Worm (Caenorhabditis elegans) whole organism, L4 larva: ENCODE measurements around the gene gadr-2.

Experiments used
- F26F4.8 ChIP-seq: fragments of 200-800 bp; sonication (Bioruptor generic); conservative IDR thresholded peaks from 2 replicates; pipeline ENCODE4 v1.3.6; 2022; ENCODE audit warnings: missing genetic modification characterization, missing compliant biosample characterization
- F37D6.2 ChIP-seq: sonication (generic microtip); optimal IDR thresholded peaks from 2 replicates; lab custom pipeline; 2016; ENCODE audit warnings: mild to moderate bottlenecking, missing genetic modification characterization, missing compliant biosample characterization
- F44E2.7 ChIP-seq: fragments of 200-800 bp; sonication (Bioruptor generic); IDR thresholded peaks from 2 replicates; pipeline ENCODE4 v2.1.2; 2022; ENCODE audit warnings: missing genetic modification characterization, missing compliant biosample characterization
- F49E8.2 ChIP-seq: sonication (generic microtip); optimal IDR thresholded peaks from 2 replicates; lab custom pipeline; 2016; ENCODE audit warnings: missing compliant biosample characterization, mild to moderate bottlenecking, missing genetic modification characterization, borderline replicate concordance
- T20F7.1 ChIP-seq: fragments of 200-800 bp; sonication (Bioruptor generic); optimal IDR thresholded peaks from 2 replicates; lab custom pipeline; 2018; ENCODE audit warnings: mild to moderate bottlenecking, missing genetic modification characterization, missing compliant biosample characterization
- T26A8.4 ChIP-seq: fragments of 200-800 bp; sonication (Bioruptor generic); IDR thresholded peaks from 2 replicates; pipeline ENCODE4 v1.3.6; 2022; ENCODE audit warnings: missing genetic modification characterization, missing compliant biosample characterization
- ZK337.2 ChIP-seq: fragments of 200-800 bp; sonication (Bioruptor generic); IDR thresholded peaks from 2 replicates; pipeline ENCODE4 v1.3.6; 2022; ENCODE audit warnings: missing genetic modification reagents, missing genetic modification characterization, missing compliant biosample characterization
- ama-1 ChIP-seq: fragments of 150-350 bp; optimal IDR thresholded peaks from 2 replicates; lab custom pipeline; 2014; ENCODE audit warnings: inconsistent platforms, mixed read lengths
- arid-1 ChIP-seq: fragments of 200-800 bp; sonication (Bioruptor generic); conservative IDR thresholded peaks from 2 replicates; pipeline ENCODE4 v1.3.6; 2022; ENCODE audit warnings: missing genetic modification reagents, missing genetic modification characterization, missing compliant biosample characterization
- attf-4 ChIP-seq: sonication (generic microtip); optimal IDR thresholded peaks from 3 replicates; lab custom pipeline; 2017; ENCODE audit warnings: missing biosample characterization, missing genetic modification characterization
- ceh-44 ChIP-seq: fragments of 200-800 bp; sonication (Bioruptor generic); IDR thresholded peaks from 2 replicates; pipeline ENCODE4 v1.3.6; 2022; ENCODE audit warnings: missing genetic modification reagents, missing genetic modification characterization, missing compliant biosample characterization
- ceh-62 ChIP-seq: sonication (generic microtip); optimal IDR thresholded peaks from 2 replicates; lab custom pipeline; 2017; ENCODE audit warnings: missing biosample characterization, missing genetic modification characterization
- ces-1 ChIP-seq: fragments of 150-350 bp; sonication (generic microtip); optimal IDR thresholded peaks from 4 replicates; lab custom pipeline; 2014; ENCODE audit warnings: missing biosample characterization, missing genetic modification reagents, missing genetic modification characterization
- daf-16 ChIP-seq, 3 experiments: sonication (generic microtip); optimal IDR thresholded peaks; 2 replicates each; lab custom pipeline; 2016 to 2017; ENCODE audit warnings: missing genetic modification characterization in 3 of 3, missing genetic modification reagents in 3 of 3, mild to moderate bottlenecking in 2 of 3, missing compliant biosample characterization in 2 of 3, missing biosample characterization in 1 of 3, moderate library complexity in 1 of 3
- daf-19 ChIP-seq: fragments of 200-800 bp; sonication (Bioruptor generic); conservative IDR thresholded peaks from 2 replicates; pipeline ENCODE4 v1.3.6; 2022; ENCODE audit warnings: missing genetic modification characterization, missing compliant biosample characterization
- daf-8 ChIP-seq: fragments of 200-800 bp; sonication (Bioruptor generic); IDR thresholded peaks from 2 replicates; pipeline ENCODE4 v1.3.6; 2022; ENCODE audit warnings: missing genetic modification characterization, missing compliant biosample characterization
- dmd-8 ChIP-seq: fragments of 200-800 bp; sonication (Bioruptor generic); IDR thresholded peaks from 2 replicates; pipeline ENCODE4 v1.3.6; 2022; ENCODE audit warnings: missing genetic modification characterization, missing compliant biosample characterization
- dmd-9 ChIP-seq: fragments of 200-800 bp; sonication (Bioruptor generic); IDR thresholded peaks from 2 replicates; pipeline ENCODE4 v1.3.6; 2022; ENCODE audit warnings: missing genetic modification reagents, missing genetic modification characterization, missing compliant biosample characterization
- dve-1 ChIP-seq: sonication (generic microtip); optimal IDR thresholded peaks from 2 replicates; lab custom pipeline; 2017; ENCODE audit warnings: antibody characterized with exemption, mild to moderate bottlenecking, missing genetic modification characterization, missing compliant biosample characterization; ENCODE audit not compliant: insufficient read depth
- gei-8 ChIP-seq: fragments of 200-800 bp; sonication (Bioruptor generic); optimal IDR thresholded peaks from 2 replicates; lab custom pipeline; 2018; ENCODE audit warnings: mild to moderate bottlenecking, missing genetic modification characterization, missing compliant biosample characterization
- hif-1 ChIP-seq, 2 experiments: sonication (generic microtip); optimal IDR thresholded peaks; 2 replicates each; lab custom pipeline; 2016 to 2017; ENCODE audit warnings: missing compliant biosample characterization in 2 of 2, missing genetic modification characterization in 2 of 2, missing genetic modification reagents in 2 of 2, missing genotype in 2 of 2, mild to moderate bottlenecking in 1 of 2
- jun-1 ChIP-seq: fragments of 150-350 bp; optimal IDR thresholded peaks from 2 replicates; lab custom pipeline; 2014; ENCODE audit warnings: missing biosample characterization, missing genetic modification reagents, missing genetic modification characterization
- lin-39 ChIP-seq: fragments of 150-350 bp; optimal IDR thresholded peaks from 2 replicates; lab custom pipeline; 2014; ENCODE audit warnings: missing biosample characterization, missing genetic modification reagents, missing genetic modification characterization
- lir-3 ChIP-seq: sonication (generic microtip); optimal IDR thresholded peaks from 2 replicates; lab custom pipeline; 2016; ENCODE audit warnings: mild to moderate bottlenecking, missing genetic modification characterization, missing compliant biosample characterization
- mdt-29 ChIP-seq: fragments of 200-800 bp; sonication (Bioruptor generic); IDR thresholded peaks from 2 replicates; pipeline ENCODE4 v1.3.6; 2022; ENCODE audit warnings: missing genetic modification reagents, missing genetic modification characterization, missing compliant biosample characterization
- mep-1 ChIP-seq: fragments of 150-350 bp; sonication (generic microtip); optimal IDR thresholded peaks from 3 replicates; lab custom pipeline; 2014; ENCODE audit warnings: missing biosample characterization, missing genetic modification characterization
- mes-2 ChIP-seq: sonication (generic microtip); optimal IDR thresholded peaks from 2 replicates; lab custom pipeline; 2016; ENCODE audit warnings: missing genotype, mild to moderate bottlenecking, missing genetic modification characterization, missing compliant biosample characterization; ENCODE audit not compliant: poor library complexity, severe bottlenecking
- mxl-2 ChIP-seq: fragments of 200-800 bp; sonication (Bioruptor generic); conservative IDR thresholded peaks from 2 replicates; pipeline ENCODE4 v1.3.6; 2022; ENCODE audit warnings: missing genetic modification reagents, missing genetic modification characterization, missing compliant biosample characterization
- nhr-10 ChIP-seq: fragments of 150-350 bp; optimal IDR thresholded peaks from 2 replicates; lab custom pipeline; 2014; ENCODE audit warnings: missing biosample characterization, missing genetic modification characterization
- nhr-237 ChIP-seq: sonication (generic microtip); optimal IDR thresholded peaks from 2 replicates; lab custom pipeline; 2017; ENCODE audit warnings: missing biosample characterization, missing genetic modification characterization
- nhr-25 ChIP-seq: sonication (generic microtip); optimal IDR thresholded peaks from 2 replicates; lab custom pipeline; 2017; ENCODE audit warnings: missing genetic modification characterization, mild to moderate bottlenecking, missing compliant biosample characterization, antibody characterized with exemption, moderate library complexity, borderline replicate concordance; ENCODE audit not compliant: insufficient read depth
- nhr-42 ChIP-seq: fragments of 200-800 bp; sonication (Bioruptor generic); IDR thresholded peaks from 2 replicates; pipeline ENCODE4 v1.3.6; 2022; ENCODE audit warnings: missing genetic modification characterization, missing compliant biosample characterization
- nhr-48 ChIP-seq: sonication (generic microtip); optimal IDR thresholded peaks from 2 replicates; lab custom pipeline; 2016; ENCODE audit warnings: mild to moderate bottlenecking, missing genetic modification characterization, missing compliant biosample characterization
- nhr-6 ChIP-seq: fragments of 150-350 bp; optimal IDR thresholded peaks from 2 replicates; lab custom pipeline; 2014; ENCODE audit warnings: missing biosample characterization, missing genetic modification characterization
- nhr-77 ChIP-seq: fragments of 150-350 bp; optimal IDR thresholded peaks from 2 replicates; lab custom pipeline; 2014; ENCODE audit warnings: missing biosample characterization, missing genetic modification characterization
- pha-4 ChIP-seq, 2 experiments: fragments of 150-350 bp in 1 of 2; fragments of 200-800 bp in 1 of 2; sonication (Bioruptor generic) in 1 of 2; IDR thresholded peaks in 1 of 2; optimal IDR thresholded peaks in 1 of 2; 2 replicates each; pipeline versions ENCODE4 v1.3.6 to Lab custom; 2014 to 2022; ENCODE audit warnings: missing genetic modification characterization in 2 of 2, missing genetic modification reagents in 2 of 2, missing biosample characterization in 1 of 2, missing compliant biosample characterization in 1 of 2
- php-3 ChIP-seq: fragments of 200-800 bp; sonication (Bioruptor generic); IDR thresholded peaks from 2 replicates; pipeline ENCODE4 v1.3.6; 2022; ENCODE audit warnings: missing genetic modification reagents, missing genetic modification characterization, missing compliant biosample characterization
- pqm-1 ChIP-seq: sonication (generic microtip); optimal IDR thresholded peaks from 2 replicates; lab custom pipeline; 2017; ENCODE audit warnings: missing biosample characterization, missing genetic modification characterization
- set-16 ChIP-seq: fragments of 200-800 bp; sonication (Bioruptor generic); IDR thresholded peaks from 2 replicates; pipeline ENCODE4 v1.3.6; 2022; ENCODE audit warnings: missing genetic modification reagents, missing genetic modification characterization, missing compliant biosample characterization
- snpc-4 ChIP-seq: fragments of 150-350 bp; optimal IDR thresholded peaks from 2 replicates; lab custom pipeline; 2014; ENCODE audit warnings: missing biosample characterization, missing genetic modification characterization
- spr-1 ChIP-seq: sonication (generic microtip); optimal IDR thresholded peaks from 2 replicates; lab custom pipeline; 2016; ENCODE audit warnings: mild to moderate bottlenecking, missing genetic modification characterization, missing compliant biosample characterization
- unc-130 ChIP-seq: sonication (generic microtip); optimal IDR thresholded peaks from 2 replicates; lab custom pipeline; 2016; ENCODE audit warnings: missing genetic modification reagents, missing genetic modification characterization, missing compliant biosample characterization
- unc-39 ChIP-seq: sonication (generic microtip); optimal IDR thresholded peaks from 2 replicates; lab custom pipeline; 2017; ENCODE audit warnings: missing biosample characterization, missing genetic modification characterization
- unc-62 ChIP-seq, 3 experiments: fragments of 150-350 bp in 1 of 3; sonication (generic microtip); optimal IDR thresholded peaks in 2 of 3; peaks in 1 of 3; 1 replicate in 1 of 3; 2 replicates in 2 of 3; lab custom pipeline; 2014 to 2017; ENCODE audit warnings: missing biosample characterization in 3 of 3, missing genetic modification characterization in 3 of 3, missing genetic modification reagents in 3 of 3, missing genotype in 1 of 3
- vab-7 ChIP-seq: fragments of 200-800 bp; sonication (Bioruptor generic); IDR thresholded peaks from 2 replicates; pipeline ENCODE4 v1.3.6; 2022; ENCODE audit warnings: missing genetic modification reagents, missing genetic modification characterization, missing compliant biosample characterization
- zfp-2 ChIP-seq: sonication (generic microtip); optimal IDR thresholded peaks from 2 replicates; lab custom pipeline; 2016; ENCODE audit warnings: mild to moderate bottlenecking, missing genetic modification characterization, missing compliant biosample characterization
- zfp-3 ChIP-seq: fragments of 200-800 bp; sonication (Bioruptor generic); conservative IDR thresholded peaks from 2 replicates; pipeline ENCODE4 v1.3.6; 2022; ENCODE audit warnings: missing genetic modification reagents, missing genetic modification characterization, missing compliant biosample characterization
- zip-2 ChIP-seq: fragments of 150-350 bp; optimal IDR thresholded peaks from 2 replicates; lab custom pipeline; 2014; ENCODE audit warnings: missing biosample characterization, missing genetic modification characterization
- ztf-7 ChIP-seq: fragments of 150-350 bp; optimal IDR thresholded peaks from 2 replicates; lab custom pipeline; 2014; ENCODE audit warnings: missing biosample characterization, missing genetic modification characterization

The gadr-2 gene

DNA sequence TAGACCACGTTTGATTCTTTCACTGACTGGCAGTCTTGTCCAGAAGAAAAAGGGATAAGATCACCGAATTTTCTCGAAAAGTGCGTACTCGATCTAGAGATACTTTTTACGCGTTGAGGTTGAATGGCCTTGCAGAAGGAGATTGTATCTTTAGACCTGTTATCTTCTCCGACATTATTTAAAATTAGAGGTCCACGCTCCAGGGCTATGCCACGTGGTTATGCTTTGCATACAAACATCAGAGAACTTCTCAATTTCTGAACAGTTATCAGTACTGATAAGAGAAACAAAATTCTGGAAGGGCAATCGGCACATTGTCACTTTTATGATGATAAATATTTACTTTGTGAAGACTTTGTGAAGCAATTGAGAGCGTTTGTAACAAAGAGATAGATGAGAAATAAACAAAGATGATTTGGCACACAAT lies 42.8 kb downstream of the gadr-2 start:
- TF ChIP-seq F49E8.2 (tag; lab: Kevin White, UChicago) (no peak), unc-62 (GFP tag; optimal IDR thresholded peaks at IDR 0.05 in 1 of 2; lab: Kevin White, UChicago) (peak in 1 of 2 experiments; percentile 99), unc-62 (tag; optimal IDR thresholded peaks at IDR 0.05; lab: Kevin White, UChicago) (no peak), vab-7 (GFP tag; lab: Robert Waterston, UW) (no peak), mep-1 (peak; percentile 68), lir-3 (tag; lab: Kevin White, UChicago) (no peak), zip-2 (tag; lab: Kevin White, UChicago) (no peak), jun-1 (peak; percentile 6), dmd-8 (no peak), nhr-6 (tag; lab: Kevin White, UChicago) (peak; percentile 60), mdt-29 (GFP tag; lab: Robert Waterston, UW) (peak; percentile 82; the same call in 1 of the 2 replicates), snpc-4 (tag; lab: Kevin White, UChicago) (no peak), nhr-48 (tag; lab: Kevin White, UChicago) (peak; percentile 83), unc-130 (GFP tag; lab: Kevin White, UChicago) (no peak), ZK337.2 (no peak), F37D6.2 (tag; lab: Kevin White, UChicago) (no peak), nhr-42 (GFP tag; lab: Robert Waterston, UW) (no peak), set-16 (GFP tag; lab: Robert Waterston, UW) (no peak), nhr-237 (tag; lab: Kevin White, UChicago) (no peak), mes-2 (peak; percentile 60), ces-1 (no peak), dve-1 (tag; lab: Kevin White, UChicago) (peak; percentile 96), F26F4.8 (GFP tag; lab: Robert Waterston, UW) (no peak), arid-1 (no peak; the same call in 1 of the 2 replicates), T26A8.4 (GFP tag; lab: Robert Waterston, UW) (0 out of 2 replicates have a peak, but pooled peaks have one; percentile 44), nhr-10 (tag; lab: Kevin White, UChicago) (peak; percentile 49), pha-4 (GFP tag; IDR thresholded peaks at IDR 0.05; lab: Robert Waterston, UW) (peak; percentile 59), pha-4 (tag; optimal IDR thresholded peaks at IDR 0.05; lab: Kevin White, UChicago) (peak; percentile 78), zfp-2 (tag; lab: Kevin White, UChicago) (no peak), hif-1 (tag; optimal IDR thresholded peaks at IDR 0.05; lab: Kevin White, UChicago) (peak in 1 of 2 experiments; percentile 19), daf-8 (GFP tag; lab: Robert Waterston, UW) (no peak), nhr-25 (tag; lab: Kevin White, UChicago) (peak; percentile 57), daf-19 (GFP tag; lab: Robert Waterston, UW) (no peak), lin-39 (tag; lab: Kevin White, UChicago) (no peak), php-3 (GFP tag; lab: Robert Waterston, UW) (peak; percentile 85), mxl-2 (GFP tag; lab: Robert Waterston, UW) (no peak), dmd-9 (no peak), T20F7.1 (GFP tag; lab: Kevin White, UChicago) (peak; percentile 58), daf-16 (GFP tag; optimal IDR thresholded peaks at IDR 0.05; lab: Kevin White, UChicago) (peak in 1 of 2 experiments; percentile 77), daf-16 (tag; optimal IDR thresholded peaks at IDR 0.05; lab: Kevin White, UChicago) (peak; percentile 100), gei-8 (GFP tag; lab: Kevin White, UChicago) (peak; percentile 67), unc-39 (tag; lab: Kevin White, UChicago) (no peak), ama-1 (no peak), F44E2.7 (GFP tag; lab: Robert Waterston, UW) (no peak), spr-1 (tag; lab: Kevin White, UChicago) (peak; percentile 0), zfp-3 (GFP tag; lab: Robert Waterston, UW) (peak; percentile 75; the same call in 1 of the 2 replicates), nhr-77 (tag; lab: Kevin White, UChicago) (peak; percentile 74), pqm-1 (tag; lab: Kevin White, UChicago) (peak; percentile 74), ztf-7 (tag; lab: Kevin White, UChicago) (no peak), attf-4 (tag; lab: Kevin White, UChicago) (no peak), ceh-62 (no peak), ceh-44 (GFP tag; lab: Robert Waterston, UW) (no peak)
